Worm (Caenorhabditis elegans) whole organism, L4/young adult: ENCODE measurements around the gene C53D6.8.

Source experiments
- W03F9.2 ChIP-seq: fragments of 150-350 bp; optimal IDR thresholded peaks from 2 replicates; lab custom pipeline; 2014; ENCODE audit warnings: missing biosample characterization, missing genetic modification characterization
- dao-5 ChIP-seq: sonication (generic microtip); optimal IDR thresholded peaks from 2 replicates; lab custom pipeline; 2016; ENCODE audit warnings: missing genotype, missing genetic modification characterization, moderate library complexity, missing compliant biosample characterization
- him-1 ChIP-seq: sonication (generic microtip); optimal IDR thresholded peaks from 2 replicates; lab custom pipeline; 2016; ENCODE audit warnings: missing genotype, missing genetic modification reagents, missing genetic modification characterization, missing compliant biosample characterization

- no peak for TF ChIP-seq W03F9.2 (tag; lab: Kevin White, UChicago)
- no peak for TF ChIP-seq him-1 (tag; lab: Kevin White, UChicago)
- TF ChIP-seq dao-5, result no peak
Observed at ce11 chrIV:8974543-8975330, 27.8 kb downstream of the C53D6.8 start.
